Worm (Caenorhabditis elegans): ENCODE data around the gene F09C6.11.
A peak's percentile ranks its signal among the peaks of the same experiment; 100 is the strongest.

Gene F09C6.11

ce11 chrV:16911294-16911693 lies 29.2 kb upstream of the F09C6.11 start:
- peak; percentile 36 for TF ChIP-seq nhr-80 (tag; optimal IDR thresholded peaks at IDR 0.05)
- TF ChIP-seq mxl-1 (tag; optimal IDR thresholded peaks at IDR 0.05), result no peak

- TF ChIP-seq hmg-1.2 (GFP tag; IDR thresholded peaks at IDR 0.05), result peak; percentile 12; the same call in 1 of the 2 replicates
- TF ChIP-seq attf-5 (GFP tag; optimal IDR thresholded peaks at IDR 0.05), result no peak
Observed at ce11 chrV:16910864-16911263, 28.8 kb upstream of the F09C6.11 start.

- TF ChIP-seq hmg-1.2 (GFP tag; IDR thresholded peaks at IDR 0.05) (no peak), lin-54 (GFP tag; optimal IDR thresholded peaks at IDR 0.05) (no peak), egl-18 (GFP tag; IDR thresholded peaks at IDR 0.05) (no peak)
Observed at ce11 chrV:16909871-16910270, 27.8 kb upstream of the F09C6.11 start, which contains the start of gene F09C6.16. F09C6.16 (minus strand) TSS chrV:16909971.

- TF ChIP-seq hrde-1 (tag; optimal IDR thresholded peaks at IDR 0.05; ENCODE audit: borderline replicate concordance) (no peak), tlf-1 (GFP tag; optimal IDR thresholded peaks at IDR 0.05) (no peak), cebp-2 (GFP tag; IDR thresholded peaks at IDR 0.05) (no peak), dpff-1 (tag; optimal IDR thresholded peaks at IDR 0.05) (no peak), B0261.1 (tag; optimal IDR thresholded peaks at IDR 0.05) (no peak), bed-1 (GFP tag; IDR thresholded peaks at IDR 0.05) (no peak), B0019.2 (GFP tag; conservative IDR thresholded peaks at IDR 0.05) (no peak), snpc-3.4 (tag; optimal IDR thresholded peaks at IDR 0.05) (no peak), bed-2 (GFP tag; IDR thresholded peaks at IDR 0.05) (no peak), let-607 (tag; optimal IDR thresholded peaks at IDR 0.05) (no peak)
Observed at ce11 chrV:16904612-16905011, 22.5 kb upstream of the F09C6.11 start, which contains the start of gene nhr-262. nhr-262 (plus strand) TSS chrV:16904912.

ce11 chrV:16902726-16903125 lies 20.6 kb upstream of the F09C6.11 start, which contains the start of gene srd-68:
srd-68 (minus strand) TSS chrV:16902826.
- no peak for TF ChIP-seq tbx-9 (tag; optimal IDR thresholded peaks at IDR 0.05; ENCODE audit: borderline replicate concordance)
- TF ChIP-seq ceh-91 (GFP tag; IDR thresholded peaks at IDR 0.05), result no peak
- TF ChIP-seq ccch-3 (GFP tag; optimal IDR thresholded peaks at IDR 0.05), result no peak
- TF ChIP-seq aptf-2 (GFP tag; conservative IDR thresholded peaks at IDR 0.05), result no peak
- TF ChIP-seq hmg-1.2 (GFP tag; IDR thresholded peaks at IDR 0.05), result no peak
- TF ChIP-seq lin-35 (GFP tag; optimal IDR thresholded peaks at IDR 0.05), result no peak
- TF ChIP-seq Y53G8AR.9 (GFP tag; conservative IDR thresholded peaks at IDR 0.05), result no peak
- TF ChIP-seq lin-26 (GFP tag; IDR thresholded peaks at IDR 0.05), result no peak
- TF ChIP-seq ztf-18 (tag; optimal IDR thresholded peaks at IDR 0.05), result no peak
- TF ChIP-seq madf-6 (GFP tag; IDR thresholded peaks at IDR 0.05), result no peak
- TF ChIP-seq hmg-20 (GFP tag; IDR thresholded peaks at IDR 0.05), result no peak
- no peak for TF ChIP-seq ztf-3 (GFP tag; optimal IDR thresholded peaks at IDR 0.05)
- no peak for TF ChIP-seq T26A5.8 (tag; optimal IDR thresholded peaks at IDR 0.05)
- TF ChIP-seq die-1 (tag; optimal IDR thresholded peaks at IDR 0.05), result no peak
- no peak for TF ChIP-seq pbrm-1 (GFP tag; IDR thresholded peaks at IDR 0.05)
- TF ChIP-seq nhr-80 (tag; optimal IDR thresholded peaks at IDR 0.05), result no peak

DNA sequence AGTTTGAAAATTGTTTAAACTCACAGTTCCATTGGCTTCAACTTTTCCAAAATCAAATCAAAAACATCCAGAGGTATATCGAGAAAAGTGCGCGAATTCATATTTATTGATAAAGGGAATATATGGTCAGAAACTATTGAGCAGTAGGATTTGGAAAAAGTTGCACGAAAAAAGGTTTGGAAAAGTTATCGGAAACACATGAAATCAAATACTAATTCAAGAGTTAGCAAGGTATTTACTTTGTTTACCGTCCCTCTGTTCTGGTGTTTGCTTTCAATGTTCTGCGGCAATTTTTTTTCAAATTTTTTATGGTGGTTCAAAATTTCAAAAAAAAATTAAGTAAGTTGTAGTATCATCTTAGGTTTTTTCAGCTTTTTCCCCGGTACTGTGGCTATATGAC lies 17.2 kb upstream of the F09C6.11 start, which contains the start of gene fbxa-45:
fbxa-45 (minus strand) TSS at position 101 of the 400 bp plus-strand sequence.
- TF ChIP-seq egl-18 (GFP tag; IDR thresholded peaks at IDR 0.05), result 0 out of 2 replicates have a peak, but pooled peaks have one; percentile 26
- TF ChIP-seq mxl-1 (tag; optimal IDR thresholded peaks at IDR 0.05), result no peak

All from whole organism, young adult.